Fruit fly (Drosophila melanogaster): Measurements from ENCODE around the gene Scsalpha1.
A peak's percentile ranks its signal among the peaks of the same experiment; 100 is the strongest.

Scsalpha1 gene

dm6 chr3L:3785002-3785661 is 28.9 kb upstream of the Scsalpha1 start:
- peak; percentile 99 for TF ChIP-seq achi (GFP tag; optimal IDR thresholded peaks at IDR 0.05)
- TF ChIP-seq dac (GFP tag; optimal IDR thresholded peaks at IDR 0.05): peak; percentile 98
- TF ChIP-seq Gug (GFP tag; IDR thresholded peaks at IDR 0.05): peak; percentile 98
- TF ChIP-seq lz (GFP tag; optimal IDR thresholded peaks at IDR 0.05): peak; percentile 99
- peak; percentile 95 for TF ChIP-seq CG10669 (GFP tag; optimal IDR thresholded peaks at IDR 0.05)
- peak; percentile 99 for TF ChIP-seq Eip75B (GFP tag; optimal IDR thresholded peaks at IDR 0.05)
- peak; percentile 96 for TF ChIP-seq CG16779 (tag; optimal IDR thresholded peaks at IDR 0.05)
- peak; percentile 91 for TF ChIP-seq CG6854 (GFP tag; optimal IDR thresholded peaks at IDR 0.05)
- TF ChIP-seq ss (GFP tag; optimal IDR thresholded peaks at IDR 0.05): peak; percentile 88 to 98
- peak; percentile 97 for TF ChIP-seq Hr38 (GFP tag; optimal IDR thresholded peaks at IDR 0.05)
- peak; percentile 99 for TF ChIP-seq eg (GFP tag; IDR thresholded peaks at IDR 0.05)
- peak; percentile 93 for TF ChIP-seq CG3032 (tag; optimal IDR thresholded peaks at IDR 0.05)
- TF ChIP-seq CG7368 (GFP tag; optimal IDR thresholded peaks at IDR 0.05): peak; percentile 98
- peak; percentile 99 for TF ChIP-seq Hr4 (GFP tag; optimal IDR thresholded peaks at IDR 0.05)
- TF ChIP-seq CG11762 (GFP tag; optimal IDR thresholded peaks at IDR 0.05; ENCODE audit: insufficient read depth): peak; percentile 97
- peak; percentile 89 for TF ChIP-seq CG6808 (GFP tag; optimal IDR thresholded peaks at IDR 0.05)
- peak; percentile 99 for TF ChIP-seq CG8119 (GFP tag; IDR thresholded peaks at IDR 0.05)
- peak; percentile 18 for TF ChIP-seq fkh (GFP tag; optimal IDR thresholded peaks at IDR 0.05)
- peak; percentile 100 for TF ChIP-seq svp (GFP tag)
- TF ChIP-seq CG3919 (GFP tag; optimal IDR thresholded peaks at IDR 0.05): peak; percentile 98
- TF ChIP-seq CG32006 (GFP tag; optimal IDR thresholded peaks at IDR 0.05): peak; percentile 99
- peak; percentile 97 for TF ChIP-seq Eip93F (GFP tag; optimal IDR thresholded peaks at IDR 0.05)
- TF ChIP-seq Ets96B (tag; optimal IDR thresholded peaks at IDR 0.05): peak; percentile 95
- peak; percentile 97 for TF ChIP-seq fd59A (GFP tag; optimal IDR thresholded peaks at IDR 0.05)
- TF ChIP-seq CG11902 (GFP tag; optimal IDR thresholded peaks at IDR 0.05): peak; percentile 98
- TF ChIP-seq Hr39 (GFP tag; optimal IDR thresholded peaks at IDR 0.05): peak; percentile 99
- peak; percentile 98 for TF ChIP-seq topi (GFP tag; optimal IDR thresholded peaks at IDR 0.05)
- peak; percentile 99 for TF ChIP-seq net (GFP tag; optimal IDR thresholded peaks at IDR 0.05)
- TF ChIP-seq CG10631 (GFP tag; optimal IDR thresholded peaks at IDR 0.05): peak; percentile 99
- peak; percentile 99 for TF ChIP-seq CG6792 (GFP tag; optimal IDR thresholded peaks at IDR 0.05)
- peak; percentile 90 for TF ChIP-seq CG9139 (GFP tag; optimal IDR thresholded peaks at IDR 0.05)
- TF ChIP-seq salr (GFP tag; optimal IDR thresholded peaks at IDR 0.05): peak; percentile 96 to 98
- peak; percentile 98 for TF ChIP-seq cyc (GFP tag; optimal IDR thresholded peaks at IDR 0.05)
- peak; percentile 99 for TF ChIP-seq CG1621 (tag; optimal IDR thresholded peaks at IDR 0.05)
- peak; percentile 99 for TF ChIP-seq Sox15 (GFP tag; optimal IDR thresholded peaks at IDR 0.05)
- peak; percentile 99 for TF ChIP-seq Ets21C (GFP tag; optimal IDR thresholded peaks at IDR 0.05)
- peak; percentile 98 for TF ChIP-seq CG11294 (GFP tag; IDR thresholded peaks at IDR 0.05)
- TF ChIP-seq dsx (GFP tag; optimal IDR thresholded peaks at IDR 0.05; ENCODE audit: poor library complexity, severe bottlenecking): peak; percentile 96
- peak; percentile 100 for TF ChIP-seq Eip78C (GFP tag)
- TF ChIP-seq Blimp-1 (GFP tag; optimal IDR thresholded peaks at IDR 0.05): peak; percentile 83
- TF ChIP-seq CG8632 (GFP tag; optimal IDR thresholded peaks at IDR 0.05): peak; percentile 98
- peak; percentile 99 for TF ChIP-seq CG31627 (GFP tag; optimal IDR thresholded peaks at IDR 0.05)
- TF ChIP-seq acj6 (GFP tag; optimal IDR thresholded peaks at IDR 0.05): peak; percentile 99
- TF ChIP-seq esn (GFP tag; optimal IDR thresholded peaks at IDR 0.05): peak; percentile 99
- peak; percentile 99 for TF ChIP-seq Sox14 (GFP tag; optimal IDR thresholded peaks at IDR 0.05)
- TF ChIP-seq CG34406 (GFP tag; optimal IDR thresholded peaks at IDR 0.05): peak; percentile 99
- peak; percentile 99 for TF ChIP-seq pdm3 (GFP tag; optimal IDR thresholded peaks at IDR 0.05)
- peak; percentile 95 for TF ChIP-seq spab (GFP tag; optimal IDR thresholded peaks at IDR 0.05)
- peak; percentile 94 for TF ChIP-seq CG6276 (GFP tag; optimal IDR thresholded peaks at IDR 0.05)
- TF ChIP-seq Smox (GFP tag; optimal IDR thresholded peaks at IDR 0.05): peak; percentile 99
- TF ChIP-seq OdsH (GFP tag; optimal IDR thresholded peaks at IDR 0.05): peak; percentile 99
